Worm (Caenorhabditis elegans): ENCODE data around the gene flp-13.

The flp-13 gene

DNA sequence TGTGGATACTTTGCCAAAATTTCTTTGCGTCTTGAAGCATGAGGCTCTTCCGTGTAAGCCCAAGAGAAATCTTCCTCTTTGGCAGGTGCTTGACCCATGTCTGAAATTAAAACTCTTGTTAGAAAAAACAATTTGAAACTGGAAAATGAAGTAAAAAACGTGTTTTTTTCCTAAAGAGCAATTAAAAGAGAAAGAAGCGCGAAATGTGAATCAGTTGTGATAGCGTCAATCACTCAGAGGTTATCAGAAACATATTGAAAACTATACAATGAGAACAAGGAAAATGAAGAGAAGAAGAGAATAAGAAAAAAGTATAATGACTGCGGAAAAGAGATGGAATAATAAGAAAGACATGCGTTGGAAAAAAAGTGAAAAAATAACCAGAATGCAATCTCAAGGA lies 8.6 kb upstream of the flp-13 start, which contains the start of gene F33D4.4:
Gene F33D4.4 (minus strand): TSS at position 101 of the 400 bp plus-strand sequence.
- no peak for TF ChIP-seq Y67H2A.10 (GFP tag; conservative IDR thresholded peaks at IDR 0.05)
- no peak for TF ChIP-seq gei-17 (GFP tag; optimal IDR thresholded peaks at IDR 0.05)
- TF ChIP-seq repo-1 (tag; optimal IDR thresholded peaks at IDR 0.05): no peak
- TF ChIP-seq K11D2.4 (GFP tag; IDR thresholded peaks at IDR 0.05): no peak
- TF ChIP-seq ztf-22 (GFP tag; optimal IDR thresholded peaks at IDR 0.05): no peak
- no peak for TF ChIP-seq rcor-1 (GFP tag; IDR thresholded peaks at IDR 0.05)
- TF ChIP-seq lin-35 (GFP tag; optimal IDR thresholded peaks at IDR 0.05): no peak
- TF ChIP-seq lin-40 (tag; optimal IDR thresholded peaks at IDR 0.05): no peak
- no peak for TF ChIP-seq nhr-90 (tag; optimal IDR thresholded peaks at IDR 0.05)
- TF ChIP-seq him-1 (tag; optimal IDR thresholded peaks at IDR 0.05): no peak
- no peak for TF ChIP-seq bed-2 (GFP tag; IDR thresholded peaks at IDR 0.05)

DNA sequence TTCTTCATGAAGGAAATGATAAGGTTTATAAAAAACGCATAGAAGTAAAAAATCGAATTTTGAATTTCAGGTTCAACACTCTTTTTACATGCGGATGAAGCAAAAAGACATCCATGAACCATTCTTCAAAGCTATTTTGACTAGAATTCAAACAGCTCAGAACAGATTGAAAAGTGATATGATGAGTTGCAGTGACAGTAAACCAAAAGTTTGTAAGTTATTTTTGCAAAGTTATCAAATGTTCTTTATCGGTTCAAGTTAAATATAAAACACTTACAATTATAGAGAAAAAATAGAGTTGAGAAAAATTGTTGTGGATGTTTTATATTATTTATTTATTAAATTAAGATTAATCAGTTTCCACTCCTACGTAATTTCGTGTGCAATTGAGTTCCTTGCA lies 5.8 kb downstream of the flp-13 start:
- no peak for TF ChIP-seq F55B11.4 (tag; optimal IDR thresholded peaks at IDR 0.05; ENCODE audit: borderline replicate concordance, insufficient read depth)
- TF ChIP-seq B0261.1 (tag; optimal IDR thresholded peaks at IDR 0.05): no peak
- no peak for TF ChIP-seq fkh-3 (tag; optimal IDR thresholded peaks at IDR 0.05)
- no peak for TF ChIP-seq hmg-20 (GFP tag; IDR thresholded peaks at IDR 0.05)
- TF ChIP-seq F57A8.1 (GFP tag; optimal IDR thresholded peaks at IDR 0.05): no peak
- no peak for TF ChIP-seq tbx-9 (tag; optimal IDR thresholded peaks at IDR 0.05; ENCODE audit: borderline replicate concordance)
- TF ChIP-seq mcd-1 (GFP tag; IDR thresholded peaks at IDR 0.05): no peak
- no peak for TF ChIP-seq ceh-79 (tag; optimal IDR thresholded peaks at IDR 0.05)
- TF ChIP-seq mel-28 (tag; optimal IDR thresholded peaks at IDR 0.05; ENCODE audit: borderline replicate concordance): no peak
- TF ChIP-seq Y53G8AR.9 (GFP tag; conservative IDR thresholded peaks at IDR 0.05): no peak
- TF ChIP-seq pha-4 (tag; optimal IDR thresholded peaks at IDR 0.05): no peak
- no peak for TF ChIP-seq B0336.3 (GFP tag; IDR thresholded peaks at IDR 0.05)
- TF ChIP-seq nhr-120 (GFP tag; IDR thresholded peaks at IDR 0.05): no peak

- TF ChIP-seq nhr-80 (tag; optimal IDR thresholded peaks at IDR 0.05): peak; percentile 46
- no peak for TF ChIP-seq ztf-25 (GFP tag; IDR thresholded peaks at IDR 0.05)
- TF ChIP-seq pbrm-1 (GFP tag; IDR thresholded peaks at IDR 0.05): no peak
These were observed 8.9 kb downstream of the flp-13 start for ce11 chrIV:7689326-7689725.

- TF ChIP-seq nhr-80 (tag; optimal IDR thresholded peaks at IDR 0.05) (peak; percentile 61), F49E8.2 (tag; optimal IDR thresholded peaks at IDR 0.05; ENCODE audit: insufficient read depth) (no peak)
These were observed 19.1 kb downstream of the flp-13 start for ce11 chrIV:7679120-7679519.

DNA sequence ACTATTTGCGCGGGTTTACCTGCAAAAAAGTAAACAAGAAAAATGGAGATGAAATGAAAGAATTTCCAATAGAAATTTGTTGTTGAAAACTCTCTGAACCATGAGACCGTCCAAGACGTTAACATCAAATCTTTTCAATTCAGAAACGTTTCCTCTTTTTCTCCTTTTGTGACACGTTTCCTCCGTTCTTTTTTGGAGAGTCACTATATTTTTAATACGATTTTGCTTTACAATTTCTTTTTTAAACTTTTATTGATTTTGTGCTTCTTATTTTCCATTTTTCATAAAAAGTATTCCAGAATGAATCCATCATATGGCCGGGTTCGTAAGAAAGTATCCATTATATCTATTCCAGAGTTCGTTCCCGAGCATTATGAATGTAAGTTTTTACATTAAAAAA lies 23.3 kb downstream of the flp-13 start, which contains the start of gene itr-1:
Gene itr-1 (plus strand): TSS at position 301 of the 400 bp plus-strand sequence.
- no peak for TF ChIP-seq Y56A3A.18 (GFP tag; IDR thresholded peaks at IDR 0.05)
- TF ChIP-seq ztf-18 (tag; optimal IDR thresholded peaks at IDR 0.05): no peak
- no peak for TF ChIP-seq F57C9.4 (tag; optimal IDR thresholded peaks at IDR 0.05)
- no peak for TF ChIP-seq ztf-6 (GFP tag; IDR thresholded peaks at IDR 0.05)
- TF ChIP-seq let-607 (tag; optimal IDR thresholded peaks at IDR 0.05): no peak
- TF ChIP-seq ccch-3 (GFP tag; optimal IDR thresholded peaks at IDR 0.05): no peak
- no peak for TF ChIP-seq hsf-1 (GFP tag; IDR thresholded peaks at IDR 0.05)
- no peak for TF ChIP-seq dox-1 (GFP tag; IDR thresholded peaks at IDR 0.05)
